Worm (Caenorhabditis elegans) whole organism, L4 larva: ENCODE results near the gene F20B6.5.

Experiments used
- arid-1 ChIP-seq: fragments of 200-800 bp; sonication (Bioruptor generic); conservative IDR thresholded peaks from 2 replicates; pipeline ENCODE4 v1.3.6; 2022; ENCODE audit warnings: missing genetic modification reagents, missing genetic modification characterization, missing compliant biosample characterization
- ces-1 ChIP-seq: fragments of 150-350 bp; sonication (generic microtip); optimal IDR thresholded peaks from 4 replicates; lab custom pipeline; 2014; ENCODE audit warnings: missing biosample characterization, missing genetic modification reagents, missing genetic modification characterization
- egl-27 ChIP-seq: sonication (generic microtip); optimal IDR thresholded peaks from 3 replicates; lab custom pipeline; 2017; ENCODE audit warnings: missing biosample characterization, missing genetic modification reagents, missing genetic modification characterization
- fos-1 ChIP-seq: fragments of 150-350 bp; optimal IDR thresholded peaks from 2 replicates; lab custom pipeline; 2014; ENCODE audit warnings: missing biosample characterization, missing genetic modification characterization

ce11 chrX:4163391-4163790 lies 36.3 kb downstream of the F20B6.5 start, which contains the start of gene ZK470.1:
- TF ChIP-seq fos-1 (tag; lab: Kevin White, UChicago) (no peak), egl-27 (no peak), ces-1 (GFP tag; lab: Kevin White, UChicago) (no peak), arid-1 (no peak)
